Worm (Caenorhabditis elegans) whole organism, L3 larva: ENCODE measurements around the gene acl-5.

ENCODE experiments used
- R02D3.7 ChIP-seq: fragments of 150-350 bp; optimal IDR thresholded peaks from 2 replicates; lab custom pipeline; 2014; ENCODE audit warnings: missing biosample characterization, missing genetic modification characterization
- aly-2 ChIP-seq: fragments of 150-350 bp; optimal IDR thresholded peaks from 2 replicates; lab custom pipeline; 2014; ENCODE audit warnings: missing biosample characterization, missing genetic modification characterization
- ama-1 ChIP-seq: fragments of 150-350 bp; optimal IDR thresholded peaks from 2 replicates; lab custom pipeline; 2018
- ceh-9 ChIP-seq: sonication (generic microtip); optimal IDR thresholded peaks from 2 replicates; lab custom pipeline; 2018; ENCODE audit warnings: missing biosample characterization, missing genetic modification characterization
- egl-5 ChIP-seq: fragments of 150-350 bp; optimal IDR thresholded peaks from 2 replicates; lab custom pipeline; 2017; ENCODE audit warnings: missing biosample characterization, missing genetic modification reagents, missing genetic modification characterization, inconsistent platforms
- elt-1 ChIP-seq: fragments of 150-350 bp; optimal IDR thresholded peaks from 2 replicates; lab custom pipeline; 2014; ENCODE audit warnings: missing biosample characterization, missing genetic modification characterization
- elt-2 ChIP-seq: sonication (generic microtip); optimal IDR thresholded peaks from 2 replicates; lab custom pipeline; 2016; ENCODE audit warnings: missing genetic modification reagents, mild to moderate bottlenecking, missing genetic modification characterization, missing compliant biosample characterization
- elt-3 ChIP-seq, 3 experiments: fragments of 150-350 bp in 1 of 3; sonication (generic microtip) in 2 of 3; optimal IDR thresholded peaks; 2 replicates in 2 of 3; 4 replicates in 1 of 3; lab custom pipeline; 2014 to 2017; ENCODE audit warnings: missing biosample characterization in 3 of 3, missing genetic modification characterization in 3 of 3
- eor-1 ChIP-seq, 2 experiments: fragments of 150-350 bp; optimal IDR thresholded peaks; 2 replicates each; lab custom pipeline; 2014 to 2018; ENCODE audit warnings: missing biosample characterization in 2 of 2, missing genetic modification characterization in 2 of 2
- fkh-10 ChIP-seq: sonication (generic microtip); optimal IDR thresholded peaks from 2 replicates; lab custom pipeline; 2017; ENCODE audit warnings: missing biosample characterization, missing genetic modification reagents, missing genetic modification characterization
- fos-1 ChIP-seq: fragments of 150-350 bp; optimal IDR thresholded peaks from 2 replicates; lab custom pipeline; 2014; ENCODE audit warnings: missing biosample characterization, missing genetic modification characterization
- hmg-11 ChIP-seq: sonication (generic microtip); optimal IDR thresholded peaks from 2 replicates; lab custom pipeline; 2016; ENCODE audit warnings: missing genetic modification characterization, missing compliant biosample characterization
- jun-1 ChIP-seq: fragments of 150-350 bp; optimal IDR thresholded peaks from 2 replicates; lab custom pipeline; 2014; ENCODE audit warnings: missing biosample characterization, missing genetic modification reagents, missing genetic modification characterization
- lin-15B ChIP-seq: fragments of 150-350 bp; optimal IDR thresholded peaks from 2 replicates; lab custom pipeline; 2014; ENCODE audit warnings: missing biosample characterization, missing genetic modification characterization
- lin-39 ChIP-seq: fragments of 150-350 bp; optimal IDR thresholded peaks from 2 replicates; lab custom pipeline; 2018; ENCODE audit warnings: missing biosample characterization, missing genetic modification reagents, missing genetic modification characterization
- lsy-12 ChIP-seq: sonication (generic microtip); optimal IDR thresholded peaks from 2 replicates; lab custom pipeline; 2016; ENCODE audit warnings: mild to moderate bottlenecking, missing genetic modification characterization, missing compliant biosample characterization
- mdl-1 ChIP-seq: fragments of 150-350 bp; optimal IDR thresholded peaks from 2 replicates; lab custom pipeline; 2014; ENCODE audit warnings: missing biosample characterization, missing genetic modification characterization
- mml-1 ChIP-seq: fragments of 150-350 bp; sonication (generic microtip); optimal IDR thresholded peaks from 3 replicates; lab custom pipeline; 2014; ENCODE audit warnings: missing biosample characterization, missing genetic modification characterization
- nfya-1 ChIP-seq: sonication (generic microtip); optimal IDR thresholded peaks from 2 replicates; lab custom pipeline; 2017; ENCODE audit warnings: missing genetic modification characterization, mild to moderate bottlenecking, missing compliant biosample characterization, antibody characterized with exemption, moderate library complexity; ENCODE audit not compliant: insufficient read depth
- nhr-11 ChIP-seq: fragments of 150-350 bp; optimal IDR thresholded peaks from 2 replicates; lab custom pipeline; 2014; ENCODE audit warnings: missing biosample characterization, missing genetic modification characterization
- nhr-23 ChIP-seq: fragments of 150-350 bp; optimal IDR thresholded peaks from 2 replicates; lab custom pipeline; 2014; ENCODE audit warnings: missing biosample characterization, missing genetic modification reagents, missing genetic modification characterization
- nhr-237 ChIP-seq: fragments of 150-350 bp; optimal IDR thresholded peaks from 2 replicates; lab custom pipeline; 2014; ENCODE audit warnings: missing biosample characterization, missing genetic modification characterization
- nhr-25 ChIP-seq: sonication (generic microtip); optimal IDR thresholded peaks from 2 replicates; lab custom pipeline; 2017; ENCODE audit warnings: missing biosample characterization, missing genetic modification characterization
- nhr-28 ChIP-seq: fragments of 150-350 bp; optimal IDR thresholded peaks from 2 replicates; lab custom pipeline; 2014; ENCODE audit warnings: missing biosample characterization, missing genetic modification characterization
- nhr-43 ChIP-seq: sonication (generic microtip); optimal IDR thresholded peaks from 2 replicates; lab custom pipeline; 2016; ENCODE audit warnings: mild to moderate bottlenecking, missing genetic modification characterization, missing compliant biosample characterization; ENCODE audit not compliant: poor library complexity, severe bottlenecking
- nhr-67 ChIP-seq: fragments of 150-350 bp; optimal IDR thresholded peaks from 2 replicates; lab custom pipeline; 2014; ENCODE audit warnings: missing biosample characterization, missing genetic modification characterization
- nhr-77 ChIP-seq: fragments of 150-350 bp; optimal IDR thresholded peaks from 2 replicates; lab custom pipeline; 2014; ENCODE audit warnings: missing biosample characterization, missing genetic modification characterization
- pha-4 ChIP-seq: fragments of 150-350 bp; optimal IDR thresholded peaks from 2 replicates; lab custom pipeline; 2014; ENCODE audit warnings: missing biosample characterization, missing genetic modification reagents, missing genetic modification characterization
- pqm-1 ChIP-seq: fragments of 150-350 bp; optimal IDR thresholded peaks from 2 replicates; lab custom pipeline; 2017; ENCODE audit warnings: missing biosample characterization, missing genetic modification characterization, inconsistent platforms
- skn-1 ChIP-seq: fragments of 150-350 bp; optimal IDR thresholded peaks from 2 replicates; lab custom pipeline; 2014; ENCODE audit warnings: missing biosample characterization, missing genetic modification characterization
- snpc-4 ChIP-seq: fragments of 150-350 bp; optimal IDR thresholded peaks from 2 replicates; lab custom pipeline; 2014; ENCODE audit warnings: missing biosample characterization, missing genetic modification characterization
- unc-39 ChIP-seq: sonication (generic microtip); optimal IDR thresholded peaks from 4 replicates; lab custom pipeline; 2017; ENCODE audit warnings: missing biosample characterization, missing genetic modification characterization
- unc-62 ChIP-seq: fragments of 150-350 bp; sonication (generic microtip); optimal IDR thresholded peaks from 4 replicates; lab custom pipeline; 2014; ENCODE audit warnings: missing biosample characterization, missing genetic modification reagents, missing genetic modification characterization
- ztf-11 ChIP-seq: fragments of 150-350 bp; optimal IDR thresholded peaks from 2 replicates; lab custom pipeline; 2014; ENCODE audit warnings: missing biosample characterization, missing genetic modification characterization

acl-5 gene

DNA sequence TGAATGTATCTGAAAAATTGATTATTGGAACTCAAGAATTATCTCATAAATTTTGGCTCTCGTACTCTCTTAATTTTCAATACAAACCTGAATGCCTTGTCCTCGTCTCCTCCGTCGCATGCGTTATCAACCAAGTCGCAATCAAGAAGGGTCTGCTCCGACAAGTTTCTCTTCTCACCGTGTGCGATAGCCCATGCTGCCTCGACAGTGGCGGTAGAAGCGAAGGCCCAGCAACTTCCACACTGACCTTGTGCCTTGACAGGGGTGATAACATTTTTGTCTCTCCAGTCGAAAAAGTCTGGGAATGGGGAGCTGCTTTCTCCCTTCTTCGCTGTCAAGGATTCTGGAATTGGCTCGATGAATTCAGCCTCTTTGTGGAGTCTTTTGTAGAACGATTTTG, 12.8 kb upstream of the acl-5 start:
- TF ChIP-seq egl-5 (tag; lab: Kevin White, UChicago), result no peak
- peak; percentile 64 for TF ChIP-seq elt-2 (tag; lab: Kevin White, UChicago)
- TF ChIP-seq pqm-1 (tag; lab: Kevin White, UChicago), result peak; percentile 55
- TF ChIP-seq, all 47 proteins: peak for 2

ce11 chrX:10338761-10339160, 11.5 kb upstream of the acl-5 start:
- TF ChIP-seq pqm-1 (tag; lab: Kevin White, UChicago) (no peak), aly-2 (tag; lab: Kevin White, UChicago) (no peak), unc-39 (tag; lab: Kevin White, UChicago) (no peak), fkh-10 (GFP tag; lab: Kevin White, UChicago) (no peak), elt-3 (tag; optimal IDR thresholded peaks at IDR 0.05; lab: Kevin White, UChicago) (no peak), elt-2 (tag; lab: Kevin White, UChicago) (peak; percentile 42)

- TF ChIP-seq egl-5 (tag; lab: Kevin White, UChicago) (no peak), nhr-237 (tag; lab: Kevin White, UChicago) (no peak), nhr-28 (tag; lab: Kevin White, UChicago) (no peak), pha-4 (tag; lab: Kevin White, UChicago) (no peak)
These were observed 10.8 kb upstream of the acl-5 start, which contains the start of gene cut-5 for ce11 chrX:10338100-10338499. cut-5 (minus strand) TSS chrX:10338200.

ce11 chrX:10336592-10336991, 9.3 kb upstream of the acl-5 start:
- TF ChIP-seq nhr-77 (tag; lab: Kevin White, UChicago) (no peak), elt-3 (tag; optimal IDR thresholded peaks at IDR 0.05; lab: Kevin White, UChicago) (no peak), nhr-67 (tag; lab: Kevin White, UChicago) (no peak), elt-1 (tag; lab: Kevin White, UChicago) (no peak), ama-1 (no peak), nhr-11 (tag; lab: Kevin White, UChicago) (no peak), lin-15B (tag; lab: Kevin White, UChicago) (no peak)
- TF ChIP-seq, all 47 proteins: peak for 0

ce11 chrX:10336138-10336537, 8.9 kb upstream of the acl-5 start, which contains the start of gene idpa-3:
idpa-3 (plus strand) TSS chrX:10336438.
- TF ChIP-seq ceh-9 (tag; lab: Kevin White, UChicago) (no peak), nhr-25 (tag; lab: Kevin White, UChicago) (no peak)

DNA sequence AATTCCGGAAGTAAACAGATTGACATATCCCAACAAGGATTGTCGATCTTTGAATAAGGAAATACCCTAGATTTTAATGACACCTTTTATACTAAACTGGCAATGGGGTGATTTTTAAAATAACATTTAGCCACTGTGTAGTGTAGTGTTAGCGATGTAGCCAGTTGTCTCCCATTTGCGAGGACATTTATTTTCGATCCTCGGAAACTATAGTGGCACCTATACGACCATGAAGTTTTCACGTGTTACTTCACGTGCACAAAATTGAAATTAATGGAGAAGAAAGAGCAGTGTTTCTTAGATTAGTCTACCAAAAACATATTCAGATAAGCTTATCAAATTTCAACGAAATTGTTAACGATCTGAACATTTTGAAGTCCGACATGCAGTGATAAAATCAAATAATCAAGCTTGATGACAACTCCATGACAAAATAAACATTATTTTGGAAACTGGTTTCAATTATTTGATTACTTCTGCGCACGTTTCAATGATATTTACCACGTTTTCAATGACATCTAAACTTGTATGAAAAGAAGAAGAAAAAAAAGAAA, 6.1 kb upstream of the acl-5 start, which contains the start of gene R07E3.4:
Gene R07E3.4 (minus strand): TSS at position 51 of the 554 bp plus-strand sequence.
- TF ChIP-seq pqm-1 (tag; lab: Kevin White, UChicago) (peak; percentile 82), nhr-23 (no peak), mml-1 (tag; lab: Kevin White, UChicago) (peak; percentile 83), eor-1 (tag; optimal IDR thresholded peaks at IDR 0.05; lab: Kevin White, UChicago) (no peak), fos-1 (no peak), nhr-25 (tag; lab: Kevin White, UChicago) (no peak), pha-4 (tag; lab: Kevin White, UChicago) (peak; percentile 13), nhr-11 (tag; lab: Kevin White, UChicago) (peak; percentile 75), snpc-4 (tag; lab: Kevin White, UChicago) (no peak), ztf-11 (tag; lab: Kevin White, UChicago) (no peak), nhr-43 (tag; lab: Kevin White, UChicago) (no peak), aly-2 (tag; lab: Kevin White, UChicago) (no peak), elt-2 (tag; lab: Kevin White, UChicago) (peak; percentile 80), ceh-9 (tag; lab: Kevin White, UChicago) (no peak)
- TF ChIP-seq, all 47 proteins: peak for 5

- TF ChIP-seq mml-1 (tag; lab: Kevin White, UChicago), result peak; percentile 91
- no peak for TF ChIP-seq elt-1 (tag; lab: Kevin White, UChicago)
- peak; percentile 85 for TF ChIP-seq elt-2 (tag; lab: Kevin White, UChicago)
- no peak for TF ChIP-seq R02D3.7
- no peak for TF ChIP-seq nhr-28 (tag; lab: Kevin White, UChicago)
- TF ChIP-seq eor-1 (tag; optimal IDR thresholded peaks at IDR 0.05; lab: Kevin White, UChicago), result no peak
- TF ChIP-seq aly-2 (tag; lab: Kevin White, UChicago), result no peak
- no peak for TF ChIP-seq hmg-11 (tag; lab: Kevin White, UChicago)
- peak; percentile 70 for TF ChIP-seq nhr-23
- TF ChIP-seq nhr-43 (tag; lab: Kevin White, UChicago), result peak; percentile 31
- TF ChIP-seq nhr-77 (tag; lab: Kevin White, UChicago), result no peak
- no peak for TF ChIP-seq ceh-9 (tag; lab: Kevin White, UChicago)
- peak; percentile 42 for TF ChIP-seq lin-39 (tag; lab: Kevin White, UChicago)
- TF ChIP-seq pqm-1 (tag; lab: Kevin White, UChicago), result peak; percentile 63
- no peak for TF ChIP-seq lsy-12 (tag; lab: Kevin White, UChicago)
- TF ChIP-seq skn-1 (tag; lab: Kevin White, UChicago), result no peak
- peak; percentile 44 for TF ChIP-seq pha-4 (tag; lab: Kevin White, UChicago)
- TF ChIP-seq nfya-1, result peak; percentile 35
- peak; percentile 14 for TF ChIP-seq jun-1 (tag; lab: Kevin White, UChicago)
- peak; percentile 30 for TF ChIP-seq mdl-1 (tag; lab: Kevin White, UChicago)
- TF ChIP-seq unc-62, result no peak
- TF ChIP-seq elt-3 (tag; optimal IDR thresholded peaks at IDR 0.05; lab: Kevin White, UChicago), result peak in 1 of 3 experiments; percentile 16
- peak; percentile 42 for TF ChIP-seq nhr-25 (tag; lab: Kevin White, UChicago)
These were observed 4.9 kb upstream of the acl-5 start for ce11 chrX:10332035-10332614.
